Worm (Caenorhabditis elegans) whole organism, young adult: ENCODE results near the gene mlc-4.

Source experiments
- B0035.1 ChIP-seq: sonication (generic microtip); optimal IDR thresholded peaks from 2 replicates; lab custom pipeline; 2016; ENCODE audit warnings: missing genetic modification characterization, mild to moderate bottlenecking, missing compliant biosample characterization, missing genotype, missing genetic modification reagents
- B0336.3 ChIP-seq: fragments of 200-800 bp; sonication (Bioruptor generic); IDR thresholded peaks from 2 replicates; pipeline ENCODE4 v1.3.6; 2022; ENCODE audit warnings: missing genetic modification characterization, missing compliant biosample characterization
- C17E4.6 ChIP-seq: fragments of 200-800 bp; sonication (Bioruptor generic); IDR thresholded peaks from 2 replicates; pipeline ENCODE4 v1.3.6; 2022; ENCODE audit warnings: missing genetic modification reagents, missing genetic modification characterization, missing compliant biosample characterization
- F37B4.10 ChIP-seq: fragments of 200-800 bp; sonication (Bioruptor generic); IDR thresholded peaks from 2 replicates; pipeline ENCODE4 v1.3.6; 2022; ENCODE audit warnings: missing genetic modification characterization, missing compliant biosample characterization
- F52B5.7 ChIP-seq: sonication (generic microtip); optimal IDR thresholded peaks from 2 replicates; lab custom pipeline; 2016; ENCODE audit warnings: mild to moderate bottlenecking, missing genetic modification characterization, missing compliant biosample characterization
- K12H6.12 ChIP-seq: fragments of 200-800 bp; sonication (Bioruptor generic); optimal IDR thresholded peaks from 2 replicates; lab custom pipeline; 2018; ENCODE audit warnings: mild to moderate bottlenecking, missing genetic modification characterization, missing compliant biosample characterization
- T26A5.8 ChIP-seq: sonication (generic microtip); optimal IDR thresholded peaks from 2 replicates; lab custom pipeline; 2016; ENCODE audit warnings: missing genetic modification characterization, missing compliant biosample characterization
- Y95B8A.8 ChIP-seq: fragments of 200-800 bp; sonication (Bioruptor generic); IDR thresholded peaks from 2 replicates; pipeline ENCODE4 v1.3.6; 2022; ENCODE audit warnings: missing genetic modification reagents, missing genetic modification characterization, missing compliant biosample characterization
- akir-1 ChIP-seq: fragments of 200-800 bp; sonication (Bioruptor generic); optimal IDR thresholded peaks from 2 replicates; lab custom pipeline; 2018; ENCODE audit warnings: mild to moderate bottlenecking, missing genetic modification characterization, moderate library complexity, missing compliant biosample characterization
- aptf-2 ChIP-seq: fragments of 200-800 bp; sonication (Bioruptor generic); conservative IDR thresholded peaks from 2 replicates; pipeline ENCODE4 v1.3.6; 2022; ENCODE audit warnings: missing genetic modification reagents, missing genetic modification characterization, missing compliant biosample characterization
- bed-2 ChIP-seq: fragments of 200-800 bp; sonication (Bioruptor generic); IDR thresholded peaks from 2 replicates; pipeline ENCODE4 v1.3.6; 2022; ENCODE audit warnings: missing genetic modification reagents, missing genetic modification characterization, missing compliant biosample characterization
- cebp-1 ChIP-seq, 2 experiments: fragments of 200-800 bp in 1 of 2; sonication (Bioruptor generic) in 1 of 2; sonication (generic microtip) in 1 of 2; IDR thresholded peaks in 1 of 2; optimal IDR thresholded peaks in 1 of 2; 2 replicates each; pipeline versions ENCODE4 v1.3.6 to Lab custom; 2017 to 2022; ENCODE audit warnings: missing compliant biosample characterization in 2 of 2, missing genetic modification characterization in 2 of 2, mild to moderate bottlenecking in 1 of 2, missing genetic modification reagents in 1 of 2, moderate library complexity in 1 of 2
- ceh-40 ChIP-seq: fragments of 200-800 bp; sonication (Bioruptor generic); IDR thresholded peaks from 2 replicates; pipeline ENCODE4 v1.3.6; 2022; ENCODE audit warnings: missing genetic modification characterization, missing compliant biosample characterization
- ceh-91 ChIP-seq: fragments of 200-800 bp; sonication (Bioruptor generic); IDR thresholded peaks from 2 replicates; pipeline ENCODE4 v1.3.6; 2022; ENCODE audit warnings: missing genetic modification reagents, missing genetic modification characterization, missing compliant biosample characterization
- efl-1 ChIP-seq: fragments of 150-350 bp; optimal IDR thresholded peaks from 2 replicates; lab custom pipeline; 2014; ENCODE audit warnings: missing biosample characterization, missing genetic modification reagents, missing genetic modification characterization
- egrh-3 ChIP-seq: fragments of 200-800 bp; sonication (Bioruptor generic); IDR thresholded peaks from 2 replicates; pipeline ENCODE4 v1.3.6; 2022; ENCODE audit warnings: missing genetic modification reagents, missing genetic modification characterization, missing compliant biosample characterization
- fkh-3 ChIP-seq: sonication (generic microtip); optimal IDR thresholded peaks from 2 replicates; lab custom pipeline; 2016; ENCODE audit warnings: mild to moderate bottlenecking, missing genetic modification characterization, missing compliant biosample characterization
- him-1 ChIP-seq: sonication (generic microtip); optimal IDR thresholded peaks from 2 replicates; lab custom pipeline; 2016; ENCODE audit warnings: missing genotype, missing genetic modification reagents, missing genetic modification characterization, missing compliant biosample characterization
- hlh-12 ChIP-seq: sonication (generic microtip); optimal IDR thresholded peaks from 2 replicates; lab custom pipeline; 2016; ENCODE audit warnings: missing genetic modification characterization, missing compliant biosample characterization
- hsf-1 ChIP-seq: fragments of 200-800 bp; sonication (Bioruptor generic); IDR thresholded peaks from 2 replicates; pipeline ENCODE4 v1.3.6; 2022; ENCODE audit warnings: missing genetic modification reagents, missing genetic modification characterization, missing compliant biosample characterization
- lag-1 ChIP-seq: fragments of 200-800 bp; sonication (Bioruptor generic); IDR thresholded peaks from 2 replicates; pipeline ENCODE4 v1.3.6; 2022; ENCODE audit warnings: missing genetic modification reagents, missing genetic modification characterization, missing compliant biosample characterization
- let-526 ChIP-seq: fragments of 200-800 bp; sonication (Bioruptor generic); IDR thresholded peaks from 2 replicates; pipeline ENCODE4 v1.3.6; 2022; ENCODE audit warnings: missing genetic modification reagents, missing genetic modification characterization, missing compliant biosample characterization
- let-607 ChIP-seq, 2 experiments: fragments of 200-800 bp in 1 of 2; sonication (Bioruptor generic) in 1 of 2; sonication (generic microtip) in 1 of 2; optimal IDR thresholded peaks; 2 replicates each; lab custom pipeline; 2016 to 2018; ENCODE audit warnings: mild to moderate bottlenecking in 2 of 2, missing compliant biosample characterization in 2 of 2, missing genetic modification characterization in 2 of 2, moderate library complexity in 2 of 2, missing genotype in 1 of 2
- lin-35 ChIP-seq, 3 experiments: fragments of 150-350 bp in 2 of 3; sonication (generic microtip) in 1 of 3; optimal IDR thresholded peaks; 2 replicates each; lab custom pipeline; 2014 to 2018; ENCODE audit warnings: missing biosample characterization in 3 of 3, missing genetic modification characterization in 3 of 3, missing genetic modification reagents in 3 of 3
- lin-40 ChIP-seq: sonication (generic microtip); optimal IDR thresholded peaks from 2 replicates; lab custom pipeline; 2016; ENCODE audit warnings: missing genetic modification characterization, mild to moderate bottlenecking, missing compliant biosample characterization, missing genotype, missing genetic modification reagents
- lin-54 ChIP-seq: fragments of 200-800 bp; sonication (Bioruptor generic); optimal IDR thresholded peaks from 2 replicates; lab custom pipeline; 2018; ENCODE audit warnings: mild to moderate bottlenecking, missing genetic modification characterization, missing compliant biosample characterization
- madf-6 ChIP-seq: fragments of 200-800 bp; sonication (Bioruptor generic); IDR thresholded peaks from 2 replicates; pipeline ENCODE4 v1.3.6; 2022; ENCODE audit warnings: missing genetic modification reagents, missing genetic modification characterization, missing compliant biosample characterization
- madf-8 ChIP-seq: fragments of 200-800 bp; sonication (Bioruptor generic); conservative IDR thresholded peaks from 2 replicates; pipeline ENCODE4 v1.3.6; 2022; ENCODE audit warnings: missing genetic modification reagents, missing genetic modification characterization, missing compliant biosample characterization
- mcd-1 ChIP-seq: fragments of 200-800 bp; sonication (Bioruptor generic); IDR thresholded peaks from 2 replicates; pipeline ENCODE4 v1.3.6; 2022; ENCODE audit warnings: missing genetic modification reagents, missing genetic modification characterization, missing compliant biosample characterization
- mel-28 ChIP-seq: sonication (generic microtip); optimal IDR thresholded peaks from 2 replicates; lab custom pipeline; 2016; ENCODE audit warnings: borderline replicate concordance, mild to moderate bottlenecking, missing genetic modification characterization, missing compliant biosample characterization
- nfya-2 ChIP-seq: fragments of 200-800 bp; sonication (Bioruptor generic); IDR thresholded peaks from 2 replicates; pipeline ENCODE4 v1.3.6; 2022; ENCODE audit warnings: missing genetic modification reagents, missing genetic modification characterization, missing compliant biosample characterization
- nfyb-1 ChIP-seq: fragments of 200-800 bp; sonication (Bioruptor generic); IDR thresholded peaks from 2 replicates; pipeline ENCODE4 v1.3.6; 2022; ENCODE audit warnings: missing genetic modification reagents, missing genetic modification characterization, missing compliant biosample characterization
- nhr-120 ChIP-seq: fragments of 200-800 bp; sonication (Bioruptor generic); IDR thresholded peaks from 2 replicates; pipeline ENCODE4 v1.3.6; 2022; ENCODE audit warnings: missing genetic modification characterization, missing compliant biosample characterization
- nhr-179 ChIP-seq: sonication (generic microtip); optimal IDR thresholded peaks from 2 replicates; lab custom pipeline; 2016; ENCODE audit warnings: mild to moderate bottlenecking, missing genetic modification characterization, missing compliant biosample characterization
- nhr-27 ChIP-seq: fragments of 200-800 bp; sonication (Bioruptor generic); optimal IDR thresholded peaks from 2 replicates; lab custom pipeline; 2018; ENCODE audit warnings: mild to moderate bottlenecking, missing genetic modification characterization, moderate library complexity, missing compliant biosample characterization
- pbrm-1 ChIP-seq: fragments of 200-800 bp; sonication (Bioruptor generic); IDR thresholded peaks from 2 replicates; pipeline ENCODE4 v1.3.6; 2022; ENCODE audit warnings: missing genetic modification reagents, missing genetic modification characterization, missing compliant biosample characterization
- pha-4 ChIP-seq: fragments of 150-350 bp; sonication (generic microtip); optimal IDR thresholded peaks from 2 replicates; lab custom pipeline; 2014; ENCODE audit warnings: missing biosample characterization, missing genetic modification reagents, missing genetic modification characterization
- repo-1 ChIP-seq: sonication (generic microtip); optimal IDR thresholded peaks from 2 replicates; lab custom pipeline; 2017; ENCODE audit warnings: mild to moderate bottlenecking, missing genetic modification characterization, missing compliant biosample characterization
- snpc-1.1 ChIP-seq: sonication (generic microtip); optimal IDR thresholded peaks from 2 replicates; lab custom pipeline; 2017; ENCODE audit warnings: missing genetic modification characterization, mild to moderate bottlenecking, missing compliant biosample characterization, antibody characterized with exemption, moderate library complexity, missing genotype, missing genetic modification reagents; ENCODE audit not compliant: insufficient read depth
- snpc-4 ChIP-seq, 5 experiments: fragments of 150-350 bp in 1 of 5; sonication (generic microtip) in 4 of 5; optimal IDR thresholded peaks; 2 replicates each; lab custom pipeline; 2014 to 2018; ENCODE audit warnings: missing genetic modification characterization in 5 of 5, missing biosample characterization in 3 of 5, antibody characterized with exemption in 2 of 5, mild to moderate bottlenecking in 2 of 5, missing compliant biosample characterization in 2 of 5, missing genotype in 2 of 5, moderate library complexity in 2 of 5, missing genetic modification reagents in 1 of 5
- somi-1 ChIP-seq: fragments of 200-800 bp; sonication (Bioruptor generic); optimal IDR thresholded peaks from 2 replicates; lab custom pipeline; 2018; ENCODE audit warnings: mild to moderate bottlenecking, missing genetic modification characterization, missing compliant biosample characterization
- tbx-9 ChIP-seq: sonication (generic microtip); optimal IDR thresholded peaks from 2 replicates; lab custom pipeline; 2016; ENCODE audit warnings: borderline replicate concordance, missing genetic modification characterization, inconsistent platforms, missing compliant biosample characterization
- tlf-1 ChIP-seq: fragments of 200-800 bp; sonication (Bioruptor generic); optimal IDR thresholded peaks from 2 replicates; lab custom pipeline; 2018; ENCODE audit warnings: mild to moderate bottlenecking, missing genetic modification characterization, missing compliant biosample characterization
- unc-62 ChIP-seq: fragments of 150-350 bp; optimal IDR thresholded peaks from 2 replicates; lab custom pipeline; 2014; ENCODE audit warnings: missing biosample characterization, missing genetic modification reagents, missing genetic modification characterization
- zfh-2 ChIP-seq: fragments of 200-800 bp; sonication (Bioruptor generic); conservative IDR thresholded peaks from 2 replicates; pipeline ENCODE4 v1.3.6; 2022; ENCODE audit warnings: missing genetic modification reagents, missing genetic modification characterization, missing compliant biosample characterization
- ztf-18 ChIP-seq: sonication (generic microtip); optimal IDR thresholded peaks from 2 replicates; lab custom pipeline; 2016; ENCODE audit warnings: missing genotype, mild to moderate bottlenecking, missing genetic modification characterization, missing compliant biosample characterization
- ztf-26 ChIP-seq: sonication (generic microtip); optimal IDR thresholded peaks from 2 replicates; lab custom pipeline; 2017; ENCODE audit warnings: missing genetic modification characterization, missing compliant biosample characterization
- ztf-3 ChIP-seq: fragments of 200-800 bp; sonication (Bioruptor generic); optimal IDR thresholded peaks from 2 replicates; lab custom pipeline; 2018; ENCODE audit warnings: mild to moderate bottlenecking, missing genetic modification characterization, missing compliant biosample characterization

The mlc-4 gene

ce11 chrIII:3390144-3390543 is 3.4 kb downstream of the mlc-4 start (continued):
- TF ChIP-seq hlh-12 (tag; lab: Kevin White, UChicago) (no peak), Y95B8A.8 (GFP tag; lab: Robert Waterston, UW) (0 out of 2 replicates have a peak, but pooled peaks have one; percentile 22), tbx-9 (no peak), K12H6.12 (tag; lab: Kevin White, UChicago) (no peak), let-526 (GFP tag; lab: Robert Waterston, UW) (no peak), cebp-1 (GFP tag; IDR thresholded peaks at IDR 0.05; lab: Robert Waterston, UW) (no peak), cebp-1 (tag; optimal IDR thresholded peaks at IDR 0.05; lab: Kevin White, UChicago) (no peak), T26A5.8 (tag; lab: Kevin White, UChicago) (no peak), lin-35 (GFP tag; optimal IDR thresholded peaks at IDR 0.05; lab: Kevin White, UChicago) (no peak), zfh-2 (no peak), ztf-18 (tag; lab: Kevin White, UChicago) (no peak), lag-1 (GFP tag; lab: Robert Waterston, UW) (no peak), B0035.1 (no peak), akir-1 (GFP tag; lab: Kevin White, UChicago) (no peak), ceh-91 (GFP tag; lab: Robert Waterston, UW) (peak; percentile 87), hsf-1 (peak; percentile 61), nhr-179 (tag; lab: Kevin White, UChicago) (no peak), pbrm-1 (GFP tag; lab: Robert Waterston, UW) (peak; percentile 57; the same call in 1 of the 2 replicates), snpc-4 (GFP tag; optimal IDR thresholded peaks at IDR 0.05; lab: Kevin White, UChicago) (no peak), snpc-4 (tag; optimal IDR thresholded peaks at IDR 0.05; lab: Kevin White, UChicago) (no peak), nhr-120 (GFP tag; lab: Robert Waterston, UW) (no peak), mcd-1 (peak; percentile 71), nfya-2 (GFP tag; lab: Robert Waterston, UW) (no peak), fkh-3 (no peak), egrh-3 (GFP tag; lab: Robert Waterston, UW) (no peak), C17E4.6 (no peak), lin-54 (peak; percentile 91), nhr-27 (tag; lab: Kevin White, UChicago) (no peak), aptf-2 (GFP tag; lab: Robert Waterston, UW) (no peak), ceh-40 (GFP tag; lab: Robert Waterston, UW) (no peak), nfyb-1 (GFP tag; lab: Robert Waterston, UW) (0 out of 2 replicates have a peak, but pooled peaks have one; percentile 36), efl-1 (GFP tag; lab: Kevin White, UChicago) (peak; percentile 71), bed-2 (GFP tag; lab: Robert Waterston, UW) (no peak), lin-40 (tag; lab: Kevin White, UChicago) (no peak), unc-62 (GFP tag; lab: Kevin White, UChicago) (no peak), pha-4 (no peak), madf-6 (GFP tag; lab: Robert Waterston, UW) (peak; percentile 98), let-607 (tag; optimal IDR thresholded peaks at IDR 0.05; lab: Kevin White, UChicago) (no peak), ztf-26 (tag; lab: Kevin White, UChicago) (no peak), somi-1 (GFP tag; lab: Kevin White, UChicago) (no peak), F37B4.10 (no peak), repo-1 (tag; lab: Kevin White, UChicago) (no peak), ztf-3 (GFP tag; lab: Kevin White, UChicago) (no peak), F52B5.7 (tag; lab: Kevin White, UChicago) (no peak), B0336.3 (GFP tag; lab: Robert Waterston, UW) (no peak), tlf-1 (GFP tag; lab: Kevin White, UChicago) (peak; percentile 73), madf-8 (GFP tag; lab: Robert Waterston, UW) (peak; percentile 91), him-1 (tag; lab: Kevin White, UChicago) (peak; percentile 83), mel-28 (no peak), snpc-1.1 (tag; lab: Kevin White, UChicago) (peak; percentile 48)
